Fruit fly (Drosophila melanogaster) whole organism, adult: ENCODE measurements around the gene Claspin.
A peak's percentile ranks its signal among the peaks of the same experiment; 100 is the strongest.

Experiments
- CG11617 ChIP-seq: fragments of 200-800 bp; sonication (Bioruptor generic); optimal IDR thresholded peaks from 2 replicates; lab custom pipeline; 2017; ENCODE audit warnings: mild to moderate bottlenecking, missing biosample characterization, missing genetic modification reagents, missing genetic modification characterization
- CG12768 ChIP-seq: fragments of 200-800 bp; sonication (Bioruptor generic); optimal IDR thresholded peaks from 2 replicates; lab custom pipeline; 2017; ENCODE audit warnings: missing biosample characterization, missing genetic modification characterization, mild to moderate bottlenecking, moderate library complexity, missing genetic modification reagents
- CG14711 ChIP-seq: fragments of 200-800 bp; sonication (Bioruptor generic); optimal IDR thresholded peaks from 2 replicates; lab custom pipeline; 2018; ENCODE audit warnings: missing biosample characterization, mild to moderate bottlenecking, missing genetic modification characterization, moderate library complexity
- CG1620 ChIP-seq: fragments of 200-800 bp; sonication (Bioruptor generic); optimal IDR thresholded peaks from 2 replicates; lab custom pipeline; 2016; ENCODE audit warnings: missing biosample characterization, missing genetic modification characterization
- CG33017 ChIP-seq: fragments of 200-800 bp; sonication (Bioruptor generic); optimal IDR thresholded peaks from 2 replicates; lab custom pipeline; 2018; ENCODE audit warnings: missing biosample characterization, mild to moderate bottlenecking, missing genetic modification characterization, moderate library complexity
- CG5204 ChIP-seq: fragments of 200-800 bp; sonication (Bioruptor generic); optimal IDR thresholded peaks from 2 replicates; lab custom pipeline; 2016; ENCODE audit warnings: missing biosample characterization, missing genetic modification characterization
- CG7045 ChIP-seq: fragments of 200-800 bp; sonication (Bioruptor generic); optimal IDR thresholded peaks from 2 replicates; lab custom pipeline; 2017; ENCODE audit warnings: missing biosample characterization, mild to moderate bottlenecking, missing genetic modification characterization
- CG7101 ChIP-seq: fragments of 200-800 bp; sonication (Bioruptor generic); optimal IDR thresholded peaks from 2 replicates; lab custom pipeline; 2018; ENCODE audit warnings: missing biosample characterization, mild to moderate bottlenecking, missing genetic modification characterization, moderate library complexity
- Clk ChIP-seq: fragments of 200-800 bp; sonication (Bioruptor generic); optimal IDR thresholded peaks from 2 replicates; lab custom pipeline; 2017; ENCODE audit warnings: missing biosample characterization, missing genetic modification characterization
- Crg-1 ChIP-seq: fragments of 200-800 bp; sonication (Bioruptor generic); optimal IDR thresholded peaks from 2 replicates; lab custom pipeline; 2016; ENCODE audit warnings: missing biosample characterization, missing genetic modification characterization
- Hr96 ChIP-seq: fragments of 200-800 bp; sonication (Bioruptor generic); optimal IDR thresholded peaks from 2 replicates; lab custom pipeline; 2016; ENCODE audit warnings: missing biosample characterization, missing genetic modification characterization
- Mnt ChIP-seq: fragments of 200-800 bp; sonication (Bioruptor generic); optimal IDR thresholded peaks from 2 replicates; lab custom pipeline; 2016; ENCODE audit warnings: missing biosample characterization, mild to moderate bottlenecking, missing genetic modification characterization
- bab1 ChIP-seq: fragments of 200-800 bp; sonication (Bioruptor generic); optimal IDR thresholded peaks from 3 replicates; lab custom pipeline; 2019; ENCODE audit warnings: missing biosample characterization, mild to moderate bottlenecking, missing genetic modification characterization, moderate library complexity
- cic ChIP-seq: fragments of 200-800 bp; sonication (Bioruptor generic); optimal IDR thresholded peaks from 2 replicates; lab custom pipeline; 2017; ENCODE audit warnings: missing biosample characterization, mild to moderate bottlenecking, missing genetic modification characterization, moderate library complexity
- cnc ChIP-seq, 2 experiments: fragments of >200 bp; optimal IDR thresholded peaks; 2 replicates each; lab custom pipeline; 2017
- kay ChIP-seq: fragments of 200-800 bp; sonication (Bioruptor generic); peaks from one replicate; lab custom pipeline; 2016; ENCODE audit warnings: missing biosample characterization, missing genetic modification characterization, borderline replicate concordance
- ovo ChIP-seq: fragments of 200-800 bp; sonication (Bioruptor generic); optimal IDR thresholded peaks from 2 replicates; lab custom pipeline; 2016; ENCODE audit warnings: missing biosample characterization, missing genetic modification characterization
- pad ChIP-seq: fragments of 200-800 bp; sonication (Bioruptor generic); optimal IDR thresholded peaks from 3 replicates; lab custom pipeline; 2017; ENCODE audit warnings: missing biosample characterization, missing genetic modification characterization, mild to moderate bottlenecking, moderate library complexity, missing genetic modification reagents
- tj ChIP-seq: fragments of 200-800 bp; sonication (Bioruptor generic); optimal IDR thresholded peaks from 3 replicates; lab custom pipeline; 2017; ENCODE audit warnings: missing biosample characterization, mild to moderate bottlenecking, missing genetic modification characterization, moderate library complexity
- toe ChIP-seq: fragments of 200-800 bp; sonication (Bioruptor generic); optimal IDR thresholded peaks from 2 replicates; lab custom pipeline; 2016; ENCODE audit warnings: missing biosample characterization, missing genetic modification characterization

Claspin gene

DNA sequence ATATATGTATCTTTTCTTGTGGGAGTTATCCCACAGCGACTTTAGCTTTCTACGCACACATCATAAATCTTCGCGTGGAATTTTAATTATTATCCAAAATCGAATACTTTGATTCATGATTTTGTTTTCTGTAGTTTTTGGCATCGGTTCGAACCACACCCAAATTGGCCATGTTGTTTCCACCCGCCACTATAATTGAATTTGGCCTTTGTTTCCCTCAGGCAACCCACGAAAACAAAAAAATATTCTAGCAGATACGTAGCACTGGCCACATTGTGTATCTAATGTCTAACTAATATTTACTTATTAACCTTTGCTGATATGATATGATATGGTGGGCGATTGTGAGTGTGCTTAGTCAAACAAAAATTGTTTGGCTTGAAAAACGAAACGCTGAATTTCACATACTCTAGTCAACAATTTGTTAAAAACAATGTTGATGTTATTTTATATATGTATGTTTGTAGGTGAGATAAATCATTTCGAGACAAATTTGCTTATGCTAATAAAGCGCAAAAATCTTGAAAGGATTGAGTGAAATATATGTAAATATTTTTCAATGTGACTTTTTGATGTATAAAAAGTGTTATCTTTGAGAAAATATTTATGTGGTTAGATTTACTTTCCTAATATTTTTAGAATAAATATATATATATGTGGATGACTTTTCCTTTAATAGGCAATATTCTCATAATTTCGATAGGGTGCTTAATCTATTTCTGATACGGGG lies 41.8 kb downstream of the Claspin start:
- no peak for TF ChIP-seq bab1 (GFP tag; lab: Kevin White, UChicago)
- TF ChIP-seq Clk (GFP tag; lab: Kevin White, UChicago) = no peak
- TF ChIP-seq toe (GFP tag; lab: Kevin White, UChicago) = no peak
- no peak for TF ChIP-seq cic (GFP tag; lab: Kevin White, UChicago)
- no peak for TF ChIP-seq CG33017 (tag; lab: Kevin White, UChicago)
- no peak for TF ChIP-seq CG5204
- TF ChIP-seq CG7101 = no peak
- TF ChIP-seq CG14711 (tag; lab: Kevin White, UChicago) = no peak
- no peak for TF ChIP-seq CG1620 (GFP tag; lab: Kevin White, UChicago)
- TF ChIP-seq Crg-1 = no peak
- no peak for TF ChIP-seq tj (GFP tag; lab: Kevin White, UChicago)
- peak; percentile 77 for TF ChIP-seq kay
- TF ChIP-seq CG7045 = no peak
- peak; percentile 10 for TF ChIP-seq CG11617 (GFP tag; lab: Kevin White, UChicago)
- TF ChIP-seq CG12768 (GFP tag; lab: Kevin White, UChicago) = no peak

DNA sequence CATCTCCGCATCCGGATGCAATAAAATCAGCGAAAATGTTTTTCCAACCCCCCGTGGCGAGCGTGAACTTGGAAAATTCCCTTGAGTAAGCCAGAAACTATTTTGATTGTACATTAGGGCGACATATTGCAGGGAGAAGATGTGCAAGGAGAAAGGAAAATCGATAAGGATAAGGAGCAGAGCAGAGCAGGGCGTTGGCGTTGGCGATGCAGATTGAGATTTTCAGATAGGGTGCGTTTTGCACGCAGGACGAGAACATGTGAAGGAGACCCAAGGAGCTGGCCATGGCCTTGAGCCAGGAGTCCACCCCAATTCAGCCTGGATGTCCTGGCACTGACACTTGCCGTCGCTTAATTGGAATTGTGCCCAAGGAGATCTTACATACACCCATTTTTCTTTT lies 43.7 kb downstream of the Claspin start:
- TF ChIP-seq ovo (no peak), cic (GFP tag; lab: Kevin White, UChicago) (no peak), CG33017 (tag; lab: Kevin White, UChicago) (no peak), cnc (optimal IDR thresholded peaks at IDR 0.05; lab: Kevin White, UChicago) (no peak), kay (no peak), CG7101 (no peak), Mnt (no peak), CG7045 (no peak), toe (GFP tag; lab: Kevin White, UChicago) (no peak), CG11617 (GFP tag; lab: Kevin White, UChicago) (no peak), tj (GFP tag; lab: Kevin White, UChicago) (no peak), CG1620 (GFP tag; lab: Kevin White, UChicago) (no peak), Crg-1 (no peak), CG14711 (tag; lab: Kevin White, UChicago) (no peak), Hr96 (GFP tag; lab: Kevin White, UChicago) (no peak), pad (GFP tag; lab: Kevin White, UChicago) (no peak)

DNA sequence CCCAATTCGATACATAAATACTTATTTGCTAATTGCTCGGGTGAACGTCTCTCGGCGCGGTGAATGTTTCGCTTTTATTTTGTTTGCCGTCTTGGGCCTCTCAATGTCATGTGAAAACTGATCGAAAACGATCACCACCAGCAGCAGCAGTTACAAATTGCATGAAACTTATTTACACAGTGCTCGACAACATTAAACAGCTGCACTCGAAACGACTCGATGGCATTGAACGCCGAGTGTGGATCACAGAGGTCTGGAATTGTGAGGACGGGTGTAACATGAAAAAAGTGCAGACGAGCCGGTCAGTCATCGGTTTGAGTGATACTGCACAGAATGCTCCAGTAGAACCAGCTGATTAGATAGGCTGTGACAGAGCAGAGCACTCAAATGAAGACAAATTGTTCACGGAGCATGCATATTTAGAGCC lies 44.4 kb downstream of the Claspin start:
- TF ChIP-seq Crg-1 (no peak), Mnt (no peak), cic (GFP tag; lab: Kevin White, UChicago) (peak; percentile 14), CG1620 (GFP tag; lab: Kevin White, UChicago) (no peak), CG33017 (tag; lab: Kevin White, UChicago) (no peak), pad (GFP tag; lab: Kevin White, UChicago) (no peak), CG11617 (GFP tag; lab: Kevin White, UChicago) (no peak), Clk (GFP tag; lab: Kevin White, UChicago) (no peak), CG7045 (no peak), Hr96 (GFP tag; lab: Kevin White, UChicago) (no peak), toe (GFP tag; lab: Kevin White, UChicago) (no peak), ovo (peak; percentile 14), CG7101 (peak; percentile 5), cnc (optimal IDR thresholded peaks at IDR 0.05; lab: Kevin White, UChicago) (no peak), tj (GFP tag; lab: Kevin White, UChicago) (no peak), CG12768 (GFP tag; lab: Kevin White, UChicago) (no peak), bab1 (GFP tag; lab: Kevin White, UChicago) (no peak), CG5204 (no peak), kay (no peak)

DNA sequence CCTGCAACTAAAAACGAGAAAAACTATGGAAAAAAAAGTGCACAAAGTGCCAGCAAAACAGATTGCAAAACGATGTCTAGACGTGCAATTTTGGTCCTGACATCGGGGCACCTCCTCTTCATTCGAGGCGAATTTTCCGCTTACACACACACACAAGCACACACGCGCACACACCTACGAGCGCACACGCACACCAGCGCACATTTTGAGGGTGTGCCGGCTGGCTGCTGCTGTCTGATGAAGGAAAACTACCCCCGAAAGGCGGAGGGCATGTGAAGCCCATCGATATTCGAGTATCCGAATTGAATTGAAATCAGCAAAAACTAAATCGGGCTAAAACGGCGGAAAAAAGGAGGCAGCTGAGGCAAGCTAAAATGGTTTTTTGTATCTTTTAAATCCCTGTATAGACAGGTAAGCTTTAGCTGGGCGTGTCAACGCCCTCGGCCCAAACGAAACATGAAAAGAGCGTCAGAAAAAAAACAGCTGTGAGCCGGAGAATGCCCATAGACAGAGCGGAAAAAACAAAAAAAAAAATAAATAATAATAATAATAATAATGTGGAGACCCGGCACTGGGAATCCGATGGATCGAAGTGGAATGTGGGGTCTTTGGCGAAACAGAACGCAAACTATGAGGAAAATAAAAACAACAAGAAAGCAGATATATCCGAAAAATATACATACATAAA lies 46.5 kb downstream of the Claspin start:
- TF ChIP-seq tj (GFP tag; lab: Kevin White, UChicago) = peak; percentile 74
- TF ChIP-seq CG5204 = no peak
- no peak for TF ChIP-seq Hr96 (GFP tag; lab: Kevin White, UChicago)

DNA sequence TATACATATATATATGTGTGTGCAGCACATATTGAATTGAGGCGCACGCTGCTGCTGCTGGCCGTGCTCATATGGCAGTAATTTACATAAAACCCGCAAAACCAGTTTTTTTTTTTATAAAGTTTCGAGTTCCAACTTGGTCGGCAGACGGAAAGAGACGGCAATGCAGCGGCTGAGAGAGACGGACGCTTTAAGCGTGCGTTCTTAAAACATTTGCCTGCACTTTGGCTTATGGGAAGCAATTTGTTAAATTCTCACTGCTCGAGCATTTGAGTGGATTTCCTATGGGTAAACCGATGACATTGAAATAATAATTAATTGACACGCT lies 47.1 kb downstream of the Claspin start:
- TF ChIP-seq CG1620 (GFP tag; lab: Kevin White, UChicago) (no peak), tj (GFP tag; lab: Kevin White, UChicago) (peak; percentile 48)

DNA sequence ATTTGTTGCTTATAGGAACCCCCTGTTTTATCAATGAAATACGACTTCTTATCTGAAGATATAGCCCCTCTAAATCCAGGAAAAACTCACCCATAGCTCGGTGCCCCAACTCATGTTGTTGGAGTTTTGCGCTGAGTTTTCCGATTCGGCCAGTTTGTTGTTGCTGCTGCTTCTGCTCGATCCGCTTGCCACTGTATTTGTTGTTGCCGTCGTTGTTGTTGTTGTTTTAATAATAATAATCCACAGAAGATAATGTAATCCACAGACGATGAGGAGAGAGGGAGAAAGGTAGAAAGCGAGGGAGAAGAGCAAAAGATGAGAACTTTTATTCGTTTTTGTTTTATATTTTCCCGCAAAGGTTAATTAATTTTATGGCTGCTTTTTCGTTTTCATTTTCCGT lies 49.7 kb downstream of the Claspin start:
- no peak for TF ChIP-seq CG12768 (GFP tag; lab: Kevin White, UChicago)
- no peak for TF ChIP-seq pad (GFP tag; lab: Kevin White, UChicago)
- TF ChIP-seq tj (GFP tag; lab: Kevin White, UChicago) = no peak
- TF ChIP-seq bab1 (GFP tag; lab: Kevin White, UChicago) = no peak

DNA sequence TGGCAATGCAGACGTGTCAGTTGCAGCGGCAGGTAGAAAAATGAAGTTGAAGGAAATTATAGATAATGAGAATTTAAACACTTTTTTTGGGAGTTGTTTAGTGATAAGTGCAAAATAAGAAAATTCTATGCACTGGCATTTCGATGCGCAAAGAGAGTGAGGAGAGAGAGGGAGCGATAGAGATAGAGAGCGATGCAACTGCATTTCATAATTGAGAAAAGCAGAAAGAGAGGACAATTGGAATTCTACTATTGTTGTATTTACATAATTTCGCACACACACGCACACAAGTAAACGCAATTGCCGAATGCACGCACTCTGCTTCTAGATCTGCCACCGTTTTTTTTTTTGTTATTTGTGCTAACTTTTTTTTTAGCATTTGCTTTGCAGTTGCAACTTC lies 50.2 kb downstream of the Claspin start:
- TF ChIP-seq cnc (optimal IDR thresholded peaks at IDR 0.05; lab: Kevin White, UChicago) (no peak), Crg-1 (no peak), kay (no peak), Clk (GFP tag; lab: Kevin White, UChicago) (no peak), toe (GFP tag; lab: Kevin White, UChicago) (no peak), CG14711 (tag; lab: Kevin White, UChicago) (no peak), Hr96 (GFP tag; lab: Kevin White, UChicago) (no peak), cic (GFP tag; lab: Kevin White, UChicago) (no peak)
